Worm (Caenorhabditis elegans) whole organism, L3 larva: Measurements from ENCODE around the gene T05B4.13.
A peak's percentile ranks its signal among the peaks of the same experiment; 100 is the strongest.

Experiments
- ceh-16 ChIP-seq: sonication (generic microtip); optimal IDR thresholded peaks from 2 replicates; lab custom pipeline; 2017; ENCODE audit warnings: missing biosample characterization, missing genetic modification characterization
- elt-3 ChIP-seq, 3 experiments: fragments of 150-350 bp in 1 of 3; sonication (generic microtip) in 2 of 3; optimal IDR thresholded peaks; 2 replicates in 2 of 3; 4 replicates in 1 of 3; lab custom pipeline; 2014 to 2017; ENCODE audit warnings: missing biosample characterization in 3 of 3, missing genetic modification characterization in 3 of 3
- jun-1 ChIP-seq: fragments of 150-350 bp; optimal IDR thresholded peaks from 2 replicates; lab custom pipeline; 2014; ENCODE audit warnings: missing biosample characterization, missing genetic modification reagents, missing genetic modification characterization
- mdl-1 ChIP-seq: fragments of 150-350 bp; optimal IDR thresholded peaks from 2 replicates; lab custom pipeline; 2014; ENCODE audit warnings: missing biosample characterization, missing genetic modification characterization
- nfya-1 ChIP-seq: sonication (generic microtip); optimal IDR thresholded peaks from 2 replicates; lab custom pipeline; 2017; ENCODE audit warnings: missing genetic modification characterization, mild to moderate bottlenecking, missing compliant biosample characterization, antibody characterized with exemption, moderate library complexity; ENCODE audit not compliant: insufficient read depth
- nhr-11 ChIP-seq: fragments of 150-350 bp; optimal IDR thresholded peaks from 2 replicates; lab custom pipeline; 2014; ENCODE audit warnings: missing biosample characterization, missing genetic modification characterization
- nhr-76 ChIP-seq: fragments of 150-350 bp; sonication (generic microtip); optimal IDR thresholded peaks from 5 replicates; lab custom pipeline; 2014; ENCODE audit warnings: missing biosample characterization, missing genetic modification characterization
- sea-2 ChIP-seq: fragments of 150-350 bp; sonication (generic microtip); optimal IDR thresholded peaks from 4 replicates; lab custom pipeline; 2014; ENCODE audit warnings: missing biosample characterization, missing genetic modification reagents, missing genetic modification characterization
- snpc-4 ChIP-seq: fragments of 150-350 bp; optimal IDR thresholded peaks from 2 replicates; lab custom pipeline; 2014; ENCODE audit warnings: missing biosample characterization, missing genetic modification characterization

- TF ChIP-seq nhr-11: no peak
- no peak for TF ChIP-seq snpc-4 (tag; lab: Kevin White, UChicago)
- TF ChIP-seq mdl-1: peak; percentile 28
- TF ChIP-seq elt-3 (tag; optimal IDR thresholded peaks at IDR 0.05; lab: Kevin White, UChicago): peak in 1 of 3 experiments; percentile 42
- TF ChIP-seq jun-1 (tag; lab: Kevin White, UChicago): no peak
- TF ChIP-seq nfya-1 (tag; lab: Kevin White, UChicago): no peak
- no peak for TF ChIP-seq sea-2 (GFP tag; lab: Kevin White, UChicago)
- TF ChIP-seq nhr-76: no peak
- no peak for TF ChIP-seq ceh-16
Measured at ce11 chrV:4131471-4131939, 4.2 kb upstream of the T05B4.13 start, which contains the start of gene nhr-57.
